Fruit fly (Drosophila melanogaster) S2 (cell line): Measurements from ENCODE around the gene CG43689.

ENCODE experiments used
- CG8478 ChIP-seq: fragments of >200 bp; optimal IDR thresholded peaks from 2 replicates; lab custom pipeline; 2018
- CTCF ChIP-seq, 2 experiments: fragments of >200 bp; optimal IDR thresholded peaks; 2 replicates each; lab custom pipeline; 2018

dm6 chrX:4119582-4119981 lies 44.0 kb downstream of the CG43689 start:
- TF ChIP-seq CG8478 (no peak), CTCF (optimal IDR thresholded peaks at IDR 0.05; lab: Kevin White, UChicago) (no peak)
